Fruit fly (Drosophila melanogaster) whole organism, embryonic: ENCODE data around the gene Hecw.

Experiments used
- Atf-2 ChIP-seq: fragments of 200-800 bp; sonication (Bioruptor generic); optimal IDR thresholded peaks from 2 replicates; lab custom pipeline; 2016; ENCODE audit warnings: missing biosample characterization, missing genetic modification characterization
- CG11247 ChIP-seq: fragments of 200-800 bp; sonication (Bioruptor generic); IDR thresholded peaks from 2 replicates; pipeline ENCODE4 v1.3.6; 2022; ENCODE audit warnings: missing biosample characterization, missing genetic modification characterization
- CG11696 ChIP-seq: fragments of 200-800 bp; sonication (Bioruptor generic); IDR thresholded peaks from 2 replicates; pipeline ENCODE4 v1.3.6; 2022; ENCODE audit warnings: missing biosample characterization, missing genetic modification characterization
- CG13287 ChIP-seq: fragments of 200-800 bp; sonication (Bioruptor generic); IDR thresholded peaks from 2 replicates; pipeline ENCODE4 v1.3.6; 2022; ENCODE audit warnings: missing biosample characterization, missing genetic modification characterization; ENCODE audit not compliant: partially characterized antibody
- CG13424 ChIP-seq: fragments of 200-800 bp; sonication (Bioruptor generic); optimal IDR thresholded peaks from 2 replicates; lab custom pipeline; 2019; ENCODE audit warnings: missing biosample characterization, mild to moderate bottlenecking, missing genetic modification characterization, moderate library complexity
- CG14050 ChIP-seq: fragments of 200-800 bp; sonication (Bioruptor generic); IDR thresholded peaks from 3 replicates; pipeline ENCODE4 v1.3.6; 2022; ENCODE audit warnings: missing biosample characterization, missing genetic modification characterization
- CG14667 ChIP-seq: fragments of 200-800 bp; sonication (Bioruptor generic); IDR thresholded peaks from 2 replicates; pipeline ENCODE4 v1.3.6; 2022; ENCODE audit warnings: missing biosample characterization, missing genetic modification characterization
- CG15073 ChIP-seq: fragments of 200-800 bp; sonication (Bioruptor generic); optimal IDR thresholded peaks from 2 replicates; lab custom pipeline; 2016; ENCODE audit warnings: missing biosample characterization, missing genetic modification characterization
- CG1603 ChIP-seq: fragments of 200-800 bp; sonication (Bioruptor generic); optimal IDR thresholded peaks from 2 replicates; lab custom pipeline; 2019; ENCODE audit warnings: missing biosample characterization, mild to moderate bottlenecking, missing genetic modification characterization, moderate library complexity
- CG16863 ChIP-seq: fragments of 200-800 bp; sonication (Bioruptor generic); optimal IDR thresholded peaks from 3 replicates; lab custom pipeline; 2016; ENCODE audit warnings: missing biosample characterization, missing genetic modification characterization
- CG17612 ChIP-seq: fragments of 200-800 bp; sonication (Bioruptor generic); IDR thresholded peaks from 2 replicates; pipeline ENCODE4 v1.3.6; 2022; ENCODE audit warnings: missing biosample characterization, missing genetic modification characterization
- CG2120 ChIP-seq: fragments of 200-800 bp; sonication (Bioruptor generic); optimal IDR thresholded peaks from 3 replicates; lab custom pipeline; 2016; ENCODE audit warnings: missing biosample characterization, missing genetic modification characterization
- CG31388 ChIP-seq: fragments of 200-800 bp; sonication (Bioruptor generic); optimal IDR thresholded peaks from 2 replicates; lab custom pipeline; 2016; ENCODE audit warnings: missing biosample characterization, missing genetic modification characterization
- CG33557 ChIP-seq: fragments of 200-800 bp; sonication (Bioruptor generic); optimal IDR thresholded peaks from 2 replicates; lab custom pipeline; 2019; ENCODE audit warnings: missing biosample characterization, mild to moderate bottlenecking, missing genetic modification characterization, moderate library complexity
- CG34376 ChIP-seq: fragments of 200-800 bp; sonication (Bioruptor generic); optimal IDR thresholded peaks from 2 replicates; lab custom pipeline; 2018; ENCODE audit warnings: missing biosample characterization, mild to moderate bottlenecking, missing genetic modification characterization
- CG3726 ChIP-seq: fragments of 200-800 bp; sonication (Bioruptor generic); IDR thresholded peaks from 3 replicates; pipeline ENCODE4, ENCODE4 v1.3.6; 2022; ENCODE audit warnings: missing biosample characterization, missing genetic modification characterization
- CG3847 ChIP-seq: fragments of 200-800 bp; sonication (Bioruptor generic); IDR thresholded peaks from 2 replicates; pipeline ENCODE4 v1.3.6; 2022; ENCODE audit warnings: missing biosample characterization, missing genetic modification characterization
- CG4282 ChIP-seq: fragments of 200-800 bp; sonication (Bioruptor generic); optimal IDR thresholded peaks from 2 replicates; lab custom pipeline; 2016; ENCODE audit warnings: missing biosample characterization, missing genetic modification characterization
- CG6689 ChIP-seq: fragments of 200-800 bp; sonication (Bioruptor generic); IDR thresholded peaks from 2 replicates; pipeline ENCODE4 v1.3.6; 2022; ENCODE audit warnings: missing biosample characterization, missing genetic modification characterization
- CG9876 ChIP-seq: fragments of 200-800 bp; sonication (Bioruptor generic); optimal IDR thresholded peaks from 2 replicates; lab custom pipeline; 2016; ENCODE audit warnings: missing biosample characterization, missing genetic modification characterization
- Dek ChIP-seq: fragments of 200-800 bp; sonication (Bioruptor generic); optimal IDR thresholded peaks from 3 replicates; lab custom pipeline; 2019; ENCODE audit warnings: missing biosample characterization, mild to moderate bottlenecking, missing genetic modification characterization, moderate library complexity
- Hr51 ChIP-seq, 2 experiments: fragments of 200-800 bp; sonication (Bioruptor generic); optimal IDR thresholded peaks; 2 replicates in 1 of 2; 3 replicates in 1 of 2; lab custom pipeline; 2016 to 2018; ENCODE audit warnings: missing biosample characterization in 2 of 2, missing genetic modification characterization in 2 of 2, mild to moderate bottlenecking in 1 of 2, moderate library complexity in 1 of 2
- Kr ChIP-seq: fragments of 200-800 bp; sonication (Bioruptor generic); optimal IDR thresholded peaks from 2 replicates; lab custom pipeline; 2017; ENCODE audit warnings: missing biosample characterization, mild to moderate bottlenecking, missing genetic modification characterization
- Nf-YA ChIP-seq: fragments of 200-800 bp; sonication (Bioruptor generic); IDR thresholded peaks from 2 replicates; pipeline ENCODE4 v1.3.6; 2022; ENCODE audit warnings: missing biosample characterization, missing genetic modification characterization
- Nf-YC ChIP-seq: fragments of 200-800 bp; optimal IDR thresholded peaks from 3 replicates; lab custom pipeline; 2019; ENCODE audit warnings: missing biosample characterization, mild to moderate bottlenecking, missing genetic modification characterization, moderate library complexity
- Oaz ChIP-seq: fragments of 200-800 bp; sonication (Bioruptor generic); IDR thresholded peaks from 2 replicates; pipeline ENCODE4 v1.3.6; 2022; ENCODE audit warnings: missing biosample characterization, missing genetic modification characterization
- Side ChIP-seq: fragments of 200-800 bp; sonication (Bioruptor generic); optimal IDR thresholded peaks from 2 replicates; lab custom pipeline; 2016; ENCODE audit warnings: missing biosample characterization, missing genetic modification characterization
- Stat92E ChIP-seq, 3 experiments: fragments of >200 bp in 2 of 3; fragments of 200-800 bp in 1 of 3; sonication (Bioruptor generic) in 1 of 3; optimal IDR thresholded peaks; 2 replicates each; lab custom pipeline; 2017 to 2019; ENCODE audit warnings: missing biosample characterization in 3 of 3, missing genetic modification characterization in 3 of 3, mild to moderate bottlenecking in 1 of 3, moderate library complexity in 1 of 3
- Trl ChIP-seq, 3 experiments: fragments of >200 bp in 2 of 3; fragments of 200-800 bp in 1 of 3; sonication (Bioruptor generic) in 1 of 3; optimal IDR thresholded peaks; 2 replicates in 1 of 3; 3 replicates in 2 of 3; lab custom pipeline; 2016 to 2017; ENCODE audit warnings: missing biosample characterization in 1 of 3, missing genetic modification characterization in 1 of 3
- abd-A ChIP-seq: fragments of 200-800 bp; sonication (Bioruptor generic); optimal IDR thresholded peaks from 3 replicates; lab custom pipeline; 2019; ENCODE audit warnings: missing biosample characterization, mild to moderate bottlenecking, missing genetic modification characterization, moderate library complexity
- ato ChIP-seq: fragments of 200-800 bp; sonication (Bioruptor generic); IDR thresholded peaks from 2 replicates; pipeline ENCODE4 v1.3.6; 2022; ENCODE audit warnings: missing biosample characterization, missing genetic modification characterization; ENCODE audit not compliant: partially characterized antibody
- cad ChIP-seq: fragments of >200 bp; optimal IDR thresholded peaks from 2 replicates; lab custom pipeline; 2017; ENCODE audit warnings: missing biosample characterization, missing genetic modification characterization
- cato ChIP-seq: fragments of 200-800 bp; sonication (Bioruptor generic); optimal IDR thresholded peaks from 2 replicates; lab custom pipeline; 2016; ENCODE audit warnings: missing biosample characterization, missing genetic modification characterization, borderline replicate concordance
- dmrt99B ChIP-seq: fragments of 200-800 bp; sonication (Bioruptor generic); optimal IDR thresholded peaks from 2 replicates; lab custom pipeline; 2018; ENCODE audit warnings: missing biosample characterization, mild to moderate bottlenecking, missing genetic modification characterization, moderate library complexity
- ems ChIP-seq: fragments of 200-800 bp; sonication (Bioruptor generic); optimal IDR thresholded peaks from 3 replicates; lab custom pipeline; 2016; ENCODE audit warnings: missing biosample characterization, missing genetic modification characterization
- fd3F ChIP-seq: fragments of 200-800 bp; sonication (Bioruptor generic); optimal IDR thresholded peaks from 2 replicates; lab custom pipeline; 2018; ENCODE audit warnings: missing biosample characterization, mild to moderate bottlenecking, missing genetic modification characterization, moderate library complexity
- fru ChIP-seq: fragments of >200 bp; optimal IDR thresholded peaks from 2 replicates; lab custom pipeline; 2017
- fu2 ChIP-seq: fragments of 200-800 bp; sonication (Bioruptor generic); optimal IDR thresholded peaks from 2 replicates; lab custom pipeline; 2016; ENCODE audit warnings: missing biosample characterization, missing genetic modification characterization
- grn ChIP-seq: fragments of 200-800 bp; sonication (Bioruptor generic); optimal IDR thresholded peaks from 3 replicates; lab custom pipeline; 2017; ENCODE audit warnings: missing biosample characterization, missing genetic modification characterization
- kay ChIP-seq: fragments of 200-800 bp; sonication (Bioruptor generic); optimal IDR thresholded peaks from 2 replicates; lab custom pipeline; 2016; ENCODE audit warnings: missing biosample characterization, missing genetic modification characterization
- knrl ChIP-seq: fragments of 200-800 bp; sonication (Bioruptor generic); IDR thresholded peaks from 3 replicates; pipeline ENCODE4 v1.3.6; 2022; ENCODE audit warnings: missing biosample characterization, missing genetic modification characterization; ENCODE audit not compliant: partially characterized antibody
- nerfin-2 ChIP-seq: fragments of 200-800 bp; sonication (Bioruptor generic); IDR thresholded peaks from 2 replicates; pipeline ENCODE4 v1.3.6; 2022; ENCODE audit warnings: missing biosample characterization, missing genetic modification characterization; ENCODE audit not compliant: partially characterized antibody
- ranshi ChIP-seq: fragments of 200-800 bp; sonication (Bioruptor generic); IDR thresholded peaks from 2 replicates; pipeline ENCODE4 v1.3.6; 2022; ENCODE audit warnings: missing biosample characterization, missing genetic modification characterization
- row ChIP-seq: fragments of 200-800 bp; sonication (Bioruptor generic); IDR thresholded peaks from 3 replicates; pipeline ENCODE4 v1.3.6; 2022; ENCODE audit warnings: missing biosample characterization, missing genetic modification characterization
- sd ChIP-seq: fragments of 200-800 bp; sonication (Bioruptor generic); optimal IDR thresholded peaks from 3 replicates; lab custom pipeline; 2018; ENCODE audit warnings: missing biosample characterization, mild to moderate bottlenecking, missing genetic modification characterization, moderate library complexity
- sens ChIP-seq: fragments of 200-800 bp; sonication (Bioruptor generic); peaks from one replicate; lab custom pipeline; 2016; ENCODE audit warnings: missing biosample characterization, missing genetic modification characterization
- sima ChIP-seq: fragments of 200-800 bp; sonication (Bioruptor generic); optimal IDR thresholded peaks from 2 replicates; lab custom pipeline; 2016; ENCODE audit warnings: missing biosample characterization, missing genetic modification characterization
- slp2 ChIP-seq: fragments of 200-800 bp; sonication (Bioruptor generic); optimal IDR thresholded peaks from 2 replicates; lab custom pipeline; 2016; ENCODE audit warnings: missing biosample characterization, missing genetic modification characterization
- tgo ChIP-seq: fragments of 200-800 bp; sonication (Bioruptor generic); IDR thresholded peaks from 3 replicates; pipeline ENCODE4 v1.3.6; 2022; ENCODE audit warnings: missing biosample characterization, missing genetic modification characterization
- zfh1 ChIP-seq: fragments of 200-800 bp; sonication (Bioruptor generic); IDR thresholded peaks from 3 replicates; pipeline ENCODE4 v1.3.6; 2022; ENCODE audit warnings: missing biosample characterization, missing genetic modification characterization

The Hecw gene

dm6 chrX:9641184-9641772 is 32.5 kb downstream of the Hecw start (continued):
- TF ChIP-seq Dek (tag; lab: Kevin White, UChicago): peak; percentile 90
- peak; percentile 16 for TF ChIP-seq kay (GFP tag; lab: Kevin White, UChicago)
- TF ChIP-seq Trl (optimal IDR thresholded peaks at IDR 0.05; lab: Kevin White, UChicago): peak; percentile 45 to 61
- no peak for TF ChIP-seq Trl (GFP tag; optimal IDR thresholded peaks at IDR 0.05; lab: Kevin White, UChicago)
- no peak for TF ChIP-seq cato (GFP tag; lab: Kevin White, UChicago)
- TF ChIP-seq CG4282 (GFP tag; lab: Kevin White, UChicago): no peak
- TF ChIP-seq ems (GFP tag; lab: Kevin White, UChicago): no peak
- no peak for TF ChIP-seq sima (GFP tag; lab: Kevin White, UChicago)
- peak; percentile 80 for TF ChIP-seq CG2120 (GFP tag; lab: Kevin White, UChicago)
- no peak for TF ChIP-seq Side
- TF ChIP-seq Nf-YC (tag; lab: Kevin White, UChicago): no peak
- no peak for TF ChIP-seq Stat92E (GFP tag; optimal IDR thresholded peaks at IDR 0.05; lab: Kevin White, UChicago)
- TF ChIP-seq ranshi (GFP tag; lab: Robert Waterston, UW): peak; percentile 76
- peak; percentile 82 for TF ChIP-seq dmrt99B (tag; lab: Kevin White, UChicago)
- peak; percentile 83 for TF ChIP-seq fd3F (GFP tag; lab: Kevin White, UChicago)
- TF ChIP-seq sens (GFP tag; lab: Kevin White, UChicago): peak; percentile 54
- no peak for TF ChIP-seq nerfin-2 (GFP tag; lab: Robert Waterston, UW)
- TF ChIP-seq cad (GFP tag; lab: Kevin White, UChicago): no peak
- no peak for TF ChIP-seq CG15073 (GFP tag; lab: Kevin White, UChicago)
- TF ChIP-seq fru: no peak
- TF ChIP-seq CG34376 (GFP tag; lab: Kevin White, UChicago): no peak
- TF ChIP-seq ato (GFP tag; lab: Robert Waterston, UW): no peak
- TF ChIP-seq CG3847 (GFP tag; lab: Robert Waterston, UW): peak; percentile 69
- peak; percentile 89 for TF ChIP-seq CG11696 (GFP tag; lab: Robert Waterston, UW)
- peak; percentile 96 for TF ChIP-seq sd (tag; lab: Kevin White, UChicago)
- TF ChIP-seq abd-A (tag; lab: Kevin White, UChicago): peak; percentile 2
- TF ChIP-seq Atf-2 (GFP tag; lab: Kevin White, UChicago): no peak
- TF ChIP-seq Oaz (GFP tag; lab: Robert Waterston, UW): 0 out of 2 replicates have a peak, but pooled peaks have one; percentile 32
- peak; percentile 2; the same call in 1 of the 2 replicates for TF ChIP-seq CG13287 (GFP tag; lab: Robert Waterston, UW)
- no peak for TF ChIP-seq Kr
- TF ChIP-seq slp2 (GFP tag; lab: Kevin White, UChicago): no peak
- peak; percentile 9 for TF ChIP-seq CG1603 (tag; lab: Kevin White, UChicago)
- no peak for TF ChIP-seq CG17612 (GFP tag; lab: Robert Waterston, UW)
- TF ChIP-seq zfh1 (GFP tag; lab: Robert Waterston, UW): peak; percentile 52; the same call in 1 of the 3 replicates
- no peak for TF ChIP-seq CG31388 (GFP tag; lab: Kevin White, UChicago)
- no peak for TF ChIP-seq CG3726 (GFP tag; lab: Robert Waterston, UW)
- no peak for TF ChIP-seq grn (GFP tag; lab: Kevin White, UChicago)
- TF ChIP-seq CG9876: no peak
- peak; percentile 2 for TF ChIP-seq fu2 (GFP tag; lab: Kevin White, UChicago)
- peak; percentile 50; the same call in 2 of the 3 replicates for TF ChIP-seq CG14050 (GFP tag; lab: Robert Waterston, UW)
- TF ChIP-seq CG16863 (GFP tag; lab: Kevin White, UChicago): no peak
- no peak for TF ChIP-seq knrl
- TF ChIP-seq CG14667: peak; percentile 29; the same call in 1 of the 2 replicates
- TF ChIP-seq CG6689 (GFP tag; lab: Robert Waterston, UW): peak; percentile 55; the same call in 1 of the 2 replicates
- peak; percentile 42 for TF ChIP-seq CG11247 (GFP tag; lab: Robert Waterston, UW)
- peak in 1 of 2 experiments; percentile 90 for TF ChIP-seq Hr51 (GFP tag; optimal IDR thresholded peaks at IDR 0.05; lab: Kevin White, UChicago)
- peak; percentile 59; the same call in 2 of the 3 replicates for TF ChIP-seq tgo (GFP tag; lab: Robert Waterston, UW)
- TF ChIP-seq CG33557 (GFP tag; lab: Kevin White, UChicago): no peak
- peak; percentile 79 for TF ChIP-seq CG13424
- peak; percentile 63 for TF ChIP-seq Nf-YA (GFP tag; lab: Robert Waterston, UW)
- TF ChIP-seq row: peak; percentile 73
